Worm (Caenorhabditis elegans): ENCODE results near the gene Y39G8B.7.
A peak's percentile ranks its signal among the peaks of the same experiment; 100 is the strongest.

DNA sequence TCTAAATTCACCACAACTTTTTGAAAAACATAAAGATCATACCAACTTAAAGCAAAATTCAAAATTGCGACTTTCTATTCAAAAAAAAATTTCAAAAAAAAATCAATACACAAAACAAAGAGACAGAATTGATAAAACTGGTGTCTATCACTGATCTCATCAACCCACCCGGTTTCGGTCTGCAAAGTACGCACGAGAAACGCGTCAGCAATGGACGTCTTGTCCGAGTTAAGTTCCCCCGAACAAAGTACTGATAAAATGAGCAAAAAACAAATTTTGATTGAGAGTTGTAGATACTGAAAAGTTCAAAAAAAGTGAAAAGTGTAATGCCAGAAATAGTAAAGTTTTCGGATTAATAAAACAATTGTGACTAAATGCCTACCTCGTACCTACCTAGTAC, 36.5 kb downstream of the Y39G8B.7 start:
- TF ChIP-seq rnt-1 (tag; optimal IDR thresholded peaks at IDR 0.05) (no peak), ztf-11 (tag; optimal IDR thresholded peaks at IDR 0.05) (no peak), pqm-1 (tag; optimal IDR thresholded peaks at IDR 0.05) (no peak), ceh-82 (tag; optimal IDR thresholded peaks at IDR 0.05) (no peak), isw-1 (GFP tag; IDR thresholded peaks at IDR 0.05) (no peak), unc-62 (GFP tag; optimal IDR thresholded peaks at IDR 0.05) (no peak), lsy-2 (tag; optimal IDR thresholded peaks at IDR 0.05) (peak; percentile 5 to 22), fkh-10 (GFP tag; optimal IDR thresholded peaks at IDR 0.05) (no peak), nhr-237 (tag; optimal IDR thresholded peaks at IDR 0.05) (no peak)

Data from whole organism, L1 larva.